Fruit fly (Drosophila melanogaster): ENCODE data around the gene Cpr64Aa.

The Cpr64Aa gene

DNA sequence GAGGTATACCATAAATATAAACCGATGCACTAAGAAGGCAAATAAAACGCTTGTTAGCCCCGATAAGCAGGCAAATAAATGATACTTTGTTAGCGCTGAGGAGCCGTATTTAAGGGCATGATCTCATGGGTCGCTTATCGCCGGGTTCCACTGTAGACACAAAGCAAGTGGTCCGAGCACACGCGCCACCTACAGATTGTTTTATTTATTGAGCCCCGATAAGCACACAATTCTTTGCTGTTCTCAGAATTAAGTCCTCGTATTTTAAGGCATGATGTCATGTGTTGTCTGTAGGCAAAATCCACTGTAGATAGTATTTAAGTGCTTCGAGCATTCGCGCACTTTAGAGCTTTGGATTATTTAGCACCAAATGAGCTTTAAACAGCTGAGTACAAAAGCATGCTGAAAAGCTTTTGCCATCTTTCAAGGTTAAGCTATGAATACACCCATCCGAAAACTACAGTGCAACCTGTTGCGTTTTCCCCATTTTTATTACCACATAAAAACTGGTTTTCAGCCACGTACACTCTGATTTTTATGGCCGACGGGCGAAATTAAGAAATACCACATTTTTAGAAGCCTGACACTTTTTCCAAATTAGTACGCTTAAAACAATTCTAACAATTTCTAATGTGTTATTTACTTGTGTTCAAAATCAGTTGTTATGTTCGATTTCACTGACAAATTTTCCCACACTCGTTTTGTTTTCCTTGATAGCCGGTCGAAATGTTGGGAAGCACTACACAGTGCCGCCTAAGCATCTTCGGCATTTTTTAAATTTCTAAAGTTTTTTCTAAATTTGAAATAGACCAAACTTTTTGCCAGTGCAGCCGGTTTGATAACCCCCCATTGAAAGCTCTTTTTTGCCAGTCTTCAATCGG is 30.7 kb upstream of the Cpr64Aa start, which contains the start of gene Sqor (continued):
- TF ChIP-seq Aef1 (GFP tag; IDR thresholded peaks at IDR 0.05) (peak; percentile 81), CG17361 (GFP tag; IDR thresholded peaks at IDR 0.05) (peak; percentile 95), ranshi (GFP tag; IDR thresholded peaks at IDR 0.05) (peak; percentile 59), Gsc (GFP tag; IDR thresholded peaks at IDR 0.05) (no peak), CG7271 (tag; optimal IDR thresholded peaks at IDR 0.05) (no peak), zf30C (GFP tag; optimal IDR thresholded peaks at IDR 0.05) (peak; percentile 80), Fer3 (tag; optimal IDR thresholded peaks at IDR 0.05) (peak; percentile 87), ken (GFP tag; IDR thresholded peaks at IDR 0.05) (peak; percentile 57), CG11504 (tag; optimal IDR thresholded peaks at IDR 0.05) (peak; percentile 85), Hey (tag; optimal IDR thresholded peaks at IDR 0.05) (peak; percentile 77), CG10147 (GFP tag; optimal IDR thresholded peaks at IDR 0.05) (peak; percentile 91), CG4730 (GFP tag; IDR thresholded peaks at IDR 0.05) (peak; percentile 76), Fer1 (GFP tag; optimal IDR thresholded peaks at IDR 0.05) (peak; percentile 89), CG6272 (GFP tag; IDR thresholded peaks at IDR 0.05) (peak; percentile 62), Nf-YC (tag; optimal IDR thresholded peaks at IDR 0.05) (peak; percentile 75), CG17802 (tag; optimal IDR thresholded peaks at IDR 0.05) (peak; percentile 53), CG4282 (GFP tag; optimal IDR thresholded peaks at IDR 0.05) (peak; percentile 80), shn (GFP tag; optimal IDR thresholded peaks at IDR 0.05) (peak; percentile 91), CG10321 (GFP tag; IDR thresholded peaks at IDR 0.05) (peak; percentile 57; the same call in 1 of the 2 replicates), wek (GFP tag; optimal IDR thresholded peaks at IDR 0.05) (peak; percentile 58), peb (GFP tag; IDR thresholded peaks at IDR 0.05) (no peak; the same call in none of the 2 replicates), run (tag; optimal IDR thresholded peaks at IDR 0.05) (peak; percentile 79), CG5180 (GFP tag; optimal IDR thresholded peaks at IDR 0.05) (peak; percentile 68), kni (GFP tag; optimal IDR thresholded peaks at IDR 0.05) (no peak), usp (GFP tag; optimal IDR thresholded peaks at IDR 0.05) (no peak), CG2712 (tag; optimal IDR thresholded peaks at IDR 0.05) (peak; percentile 79), CG12659 (GFP tag; optimal IDR thresholded peaks at IDR 0.05) (peak; percentile 91), hkb (optimal IDR thresholded peaks at IDR 0.05) (no peak), hkb (GFP tag; IDR thresholded peaks at IDR 0.05) (peak; percentile 85), CG6654 (GFP tag; optimal IDR thresholded peaks at IDR 0.05) (peak; percentile 58), CG16815 (GFP tag; optimal IDR thresholded peaks at IDR 0.05) (peak; percentile 77), sd (tag; optimal IDR thresholded peaks at IDR 0.05) (peak; percentile 80), CG11695 (GFP tag; IDR thresholded peaks at IDR 0.05) (peak; percentile 85), CG15479 (GFP tag; optimal IDR thresholded peaks at IDR 0.05) (no peak), CG4404 (GFP tag; IDR thresholded peaks at IDR 0.05) (peak; percentile 46), E2f1 (GFP tag; IDR thresholded peaks at IDR 0.05) (peak; percentile 76), CG13287 (GFP tag; IDR thresholded peaks at IDR 0.05; ENCODE audit: partially characterized antibody) (no peak), CG10431 (GFP tag; optimal IDR thresholded peaks at IDR 0.05) (no peak), CG6254 (GFP tag; optimal IDR thresholded peaks at IDR 0.05) (no peak), Pdp1 (GFP tag; optimal IDR thresholded peaks at IDR 0.05) (peak; percentile 89), Gug (GFP tag; IDR thresholded peaks at IDR 0.05) (peak; percentile 73; the same call in 3 of the 4 replicates), aop (GFP tag; IDR thresholded peaks at IDR 0.05) (peak; percentile 73; the same call in 1 of the 2 replicates), zfh2 (GFP tag; optimal IDR thresholded peaks at IDR 0.05) (peak; percentile 93), CG1602 (GFP tag; optimal IDR thresholded peaks at IDR 0.05) (peak; percentile 66), chinmo (GFP tag; IDR thresholded peaks at IDR 0.05; ENCODE audit: partially characterized antibody) (peak; percentile 61; the same call in 2 of the 4 replicates), Hr39 (optimal IDR thresholded peaks at IDR 0.05) (no peak), Dll (GFP tag; IDR thresholded peaks at IDR 0.05; ENCODE audit: partially characterized antibody) (no peak), CG6854 (GFP tag; optimal IDR thresholded peaks at IDR 0.05) (peak; percentile 83)

Data from whole organism, embryonic.